Worm (Caenorhabditis elegans) whole organism, young adult: Measurements from ENCODE around the gene eat-3.

ENCODE experiments used
- Y56A3A.18 ChIP-seq: fragments of 200-800 bp; sonication (Bioruptor generic); IDR thresholded peaks from 2 replicates; pipeline ENCODE4 v1.3.6; 2022; ENCODE audit warnings: missing genetic modification reagents, missing genetic modification characterization, missing compliant biosample characterization
- ama-1 ChIP-seq, 3 experiments: fragments of 150-350 bp in 1 of 3; sonication (generic microtip) in 2 of 3; optimal IDR thresholded peaks; 2 replicates each; lab custom pipeline; 2014 to 2018; ENCODE audit warnings: missing biosample characterization in 2 of 3, missing genetic modification characterization in 2 of 3, missing genetic modification reagents in 2 of 3
- cebp-2 ChIP-seq: fragments of 200-800 bp; sonication (Bioruptor generic); IDR thresholded peaks from 2 replicates; pipeline ENCODE4 v1.3.6; 2022; ENCODE audit warnings: missing genetic modification characterization, missing compliant biosample characterization
- dpl-1 ChIP-seq: fragments of 150-350 bp; optimal IDR thresholded peaks from 2 replicates; lab custom pipeline; 2014; ENCODE audit warnings: missing biosample characterization, missing genetic modification reagents, missing genetic modification characterization
- efl-1 ChIP-seq: fragments of 150-350 bp; optimal IDR thresholded peaks from 2 replicates; lab custom pipeline; 2014; ENCODE audit warnings: missing biosample characterization, missing genetic modification reagents, missing genetic modification characterization
- nhr-90 ChIP-seq: sonication (generic microtip); optimal IDR thresholded peaks from 2 replicates; lab custom pipeline; 2016; ENCODE audit warnings: missing genotype, mild to moderate bottlenecking, missing genetic modification characterization, missing compliant biosample characterization
- somi-1 ChIP-seq: fragments of 200-800 bp; sonication (Bioruptor generic); optimal IDR thresholded peaks from 2 replicates; lab custom pipeline; 2018; ENCODE audit warnings: mild to moderate bottlenecking, missing genetic modification characterization, missing compliant biosample characterization

ce11 chrII:9369394-9369793 lies 44.7 kb downstream of the eat-3 start:
- TF ChIP-seq dpl-1 (no peak), cebp-2 (no peak), Y56A3A.18 (GFP tag; lab: Robert Waterston, UW) (no peak), efl-1 (GFP tag; lab: Kevin White, UChicago) (no peak), somi-1 (no peak), nhr-90 (tag; lab: Kevin White, UChicago) (no peak), ama-1 (optimal IDR thresholded peaks at IDR 0.05; lab: Kevin White, UChicago) (no peak), ama-1 (GFP tag; optimal IDR thresholded peaks at IDR 0.05; lab: Kevin White, UChicago) (no peak)
